Fruit fly (Drosophila melanogaster) whole organism, embryonic: ENCODE data around the gene CG17707.

Experiments used
- Ada2b ChIP-seq: fragments of 200-800 bp; sonication (Bioruptor generic); IDR thresholded peaks from 2 replicates; pipeline ENCODE4 v1.3.6; 2022; ENCODE audit warnings: missing biosample characterization, missing genetic modification characterization
- Awh ChIP-seq: fragments of 200-800 bp; sonication (Bioruptor generic); IDR thresholded peaks from 2 replicates; pipeline ENCODE4, ENCODE4 v1.3.6; 2022; ENCODE audit warnings: missing biosample characterization, missing genetic modification characterization
- B-H2 ChIP-seq: fragments of 200-800 bp; sonication (Bioruptor generic); optimal IDR thresholded peaks from 2 replicates; lab custom pipeline; 2018; ENCODE audit warnings: missing biosample characterization, mild to moderate bottlenecking, missing genetic modification characterization
- BEAF-32 ChIP-seq: fragments of 200-800 bp; sonication (Bioruptor generic); optimal IDR thresholded peaks from 3 replicates; lab custom pipeline; 2017; ENCODE audit warnings: missing biosample characterization, missing genetic modification characterization, mild to moderate bottlenecking, moderate library complexity, missing genetic modification reagents
- Blimp-1 ChIP-seq: fragments of 200-800 bp; sonication (Bioruptor generic); optimal IDR thresholded peaks from 3 replicates; lab custom pipeline; 2018; ENCODE audit warnings: missing biosample characterization, missing genetic modification characterization, mild to moderate bottlenecking, moderate library complexity, missing genetic modification reagents
- CG10274 ChIP-seq: fragments of 200-800 bp; sonication (Bioruptor generic); optimal IDR thresholded peaks from 3 replicates; lab custom pipeline; 2017; ENCODE audit warnings: missing biosample characterization, mild to moderate bottlenecking, missing genetic modification characterization
- CG10543 ChIP-seq: fragments of 200-800 bp; sonication (Bioruptor generic); optimal IDR thresholded peaks from 3 replicates; lab custom pipeline; 2017; ENCODE audit warnings: missing biosample characterization, mild to moderate bottlenecking, missing genetic modification characterization, moderate library complexity
- CG11085 ChIP-seq: fragments of 200-800 bp; sonication (Bioruptor generic); IDR thresholded peaks from 2 replicates; pipeline ENCODE4 v1.3.6; 2022; ENCODE audit warnings: missing biosample characterization, missing genetic modification characterization
- CG12155 ChIP-seq: fragments of 200-800 bp; sonication (Bioruptor generic); optimal IDR thresholded peaks from 3 replicates; lab custom pipeline; 2016; ENCODE audit warnings: missing biosample characterization, missing genetic modification characterization
- CG12391 ChIP-seq: fragments of 200-800 bp; sonication (Bioruptor generic); optimal IDR thresholded peaks from 3 replicates; lab custom pipeline; 2018; ENCODE audit warnings: missing biosample characterization, mild to moderate bottlenecking, missing genetic modification characterization, moderate library complexity
- CG12744 ChIP-seq: fragments of 200-800 bp; sonication (Bioruptor generic); optimal IDR thresholded peaks from 2 replicates; lab custom pipeline; 2016; ENCODE audit warnings: missing biosample characterization, missing genetic modification characterization
- CG13775 ChIP-seq: fragments of 200-800 bp; sonication (Bioruptor generic); optimal IDR thresholded peaks from 3 replicates; lab custom pipeline; 2017; ENCODE audit warnings: missing biosample characterization, mild to moderate bottlenecking, missing genetic modification characterization
- CG15514 ChIP-seq: fragments of 200-800 bp; sonication (Bioruptor generic); optimal IDR thresholded peaks from 3 replicates; lab custom pipeline; 2017; ENCODE audit warnings: missing biosample characterization, missing genetic modification characterization, mild to moderate bottlenecking, moderate library complexity, missing genetic modification reagents
- CG18011 ChIP-seq: fragments of 200-800 bp; sonication (Bioruptor generic); optimal IDR thresholded peaks from 2 replicates; lab custom pipeline; 2017; ENCODE audit warnings: missing biosample characterization, missing genetic modification characterization, mild to moderate bottlenecking, moderate library complexity, missing genotype
- CG18764 ChIP-seq: fragments of 200-800 bp; sonication (Bioruptor generic); optimal IDR thresholded peaks from 3 replicates; lab custom pipeline; 2016; ENCODE audit warnings: missing biosample characterization, missing genetic modification characterization
- CG2116 ChIP-seq: fragments of 200-800 bp; sonication (Bioruptor generic); optimal IDR thresholded peaks from 3 replicates; lab custom pipeline; 2018; ENCODE audit warnings: missing biosample characterization, mild to moderate bottlenecking, missing genetic modification characterization
- CG3163 ChIP-seq: fragments of 200-800 bp; sonication (Bioruptor generic); optimal IDR thresholded peaks from 3 replicates; lab custom pipeline; 2016; ENCODE audit warnings: missing biosample characterization, missing genetic modification characterization
- CG4424 ChIP-seq: fragments of 200-800 bp; sonication (Bioruptor generic); optimal IDR thresholded peaks from 3 replicates; lab custom pipeline; 2016; ENCODE audit warnings: missing biosample characterization, missing genetic modification characterization
- CG6254 ChIP-seq: fragments of 200-800 bp; sonication (Bioruptor generic); optimal IDR thresholded peaks from 3 replicates; lab custom pipeline; 2017; ENCODE audit warnings: mild to moderate bottlenecking, missing biosample characterization, missing genetic modification reagents, missing genetic modification characterization
- CG7357 ChIP-seq: fragments of 200-800 bp; sonication (Bioruptor generic); IDR thresholded peaks from 3 replicates; pipeline ENCODE4 v1.3.6; 2022; ENCODE audit warnings: missing biosample characterization, missing genetic modification characterization
- CG7786 ChIP-seq: fragments of 200-800 bp; sonication (Bioruptor generic); optimal IDR thresholded peaks from 2 replicates; lab custom pipeline; 2016; ENCODE audit warnings: missing biosample characterization, missing genetic modification characterization
- CG7963 ChIP-seq: fragments of 200-800 bp; sonication (Bioruptor generic); IDR thresholded peaks from 3 replicates; pipeline ENCODE4 v1.3.6; 2022; ENCODE audit warnings: missing biosample characterization, missing genetic modification characterization; ENCODE audit not compliant: partially characterized antibody
- CG8290 ChIP-seq, 3 experiments: fragments of 200-800 bp; sonication (Bioruptor generic); optimal IDR thresholded peaks; 2 replicates each; lab custom pipeline; 2016 to 2019; ENCODE audit warnings: missing biosample characterization in 3 of 3, missing genetic modification characterization in 3 of 3, mild to moderate bottlenecking in 2 of 3, moderate library complexity in 1 of 3
- CG8359 ChIP-seq: fragments of 200-800 bp; sonication (Bioruptor generic); optimal IDR thresholded peaks from 2 replicates; lab custom pipeline; 2017; ENCODE audit warnings: missing biosample characterization, mild to moderate bottlenecking, missing genetic modification characterization, borderline replicate concordance
- CG9932 ChIP-seq: fragments of 200-800 bp; sonication (Bioruptor generic); IDR thresholded peaks from 2 replicates; pipeline ENCODE4 v1.3.6; 2022; ENCODE audit warnings: missing biosample characterization, missing genetic modification characterization
- Dref ChIP-seq: fragments of 200-800 bp; sonication (Bioruptor generic); IDR thresholded peaks from 2 replicates; pipeline ENCODE4 v1.3.6; 2022; ENCODE audit warnings: missing biosample characterization, missing genetic modification characterization
- ERR ChIP-seq: fragments of 200-800 bp; sonication (Bioruptor generic); optimal IDR thresholded peaks from 2 replicates; lab custom pipeline; 2016; ENCODE audit warnings: missing biosample characterization, missing genetic modification characterization
- Fer2 ChIP-seq: fragments of 200-800 bp; sonication (Bioruptor generic); optimal IDR thresholded peaks from 2 replicates; lab custom pipeline; 2018; ENCODE audit warnings: missing biosample characterization, mild to moderate bottlenecking, missing genetic modification characterization, moderate library complexity
- HLHmδ ChIP-seq: fragments of 200-800 bp; sonication (Bioruptor generic); optimal IDR thresholded peaks from 2 replicates; lab custom pipeline; 2018; ENCODE audit warnings: missing biosample characterization, mild to moderate bottlenecking, missing genetic modification characterization, moderate library complexity
- Lhr ChIP-seq: fragments of 200-800 bp; sonication (Bioruptor generic); optimal IDR thresholded peaks from 3 replicates; lab custom pipeline; 2017; ENCODE audit warnings: mild to moderate bottlenecking, missing biosample characterization, missing genetic modification reagents, missing genetic modification characterization
- Myb ChIP-seq: fragments of 200-800 bp; sonication (Bioruptor generic); optimal IDR thresholded peaks from 2 replicates; lab custom pipeline; 2016; ENCODE audit warnings: missing biosample characterization, missing genetic modification characterization
- Pdp1 ChIP-seq, 2 experiments: fragments of 200-800 bp; sonication (Bioruptor generic); optimal IDR thresholded peaks; 3 replicates each; lab custom pipeline; 2016; ENCODE audit warnings: missing biosample characterization in 2 of 2, missing genetic modification characterization in 2 of 2, mild to moderate bottlenecking in 1 of 2, moderate library complexity in 1 of 2
- Six4 ChIP-seq: fragments of 200-800 bp; sonication (Bioruptor generic); optimal IDR thresholded peaks from 2 replicates; lab custom pipeline; 2016; ENCODE audit warnings: missing biosample characterization, missing genetic modification characterization
- aop ChIP-seq: fragments of 200-800 bp; sonication (Bioruptor generic); IDR thresholded peaks from 2 replicates; pipeline ENCODE4 v1.3.6; 2022; ENCODE audit warnings: missing biosample characterization, missing genetic modification characterization
- exex ChIP-seq: fragments of 200-800 bp; sonication (Bioruptor generic); optimal IDR thresholded peaks from 4 replicates; lab custom pipeline; 2018; ENCODE audit warnings: missing biosample characterization, mild to moderate bottlenecking, missing genetic modification characterization, moderate library complexity
- ftz-f1 ChIP-seq: fragments of 200-800 bp; sonication (Bioruptor generic); optimal IDR thresholded peaks from 2 replicates; lab custom pipeline; 2016; ENCODE audit warnings: missing biosample characterization, missing genetic modification characterization
- gfzf ChIP-seq: fragments of 200-800 bp; sonication (Bioruptor generic); optimal IDR thresholded peaks from 2 replicates; lab custom pipeline; 2016; ENCODE audit warnings: missing biosample characterization, mild to moderate bottlenecking, missing genetic modification characterization, moderate library complexity
- hb ChIP-seq: fragments of 200-800 bp; sonication (Bioruptor generic); IDR thresholded peaks from 3 replicates; pipeline ENCODE4 v1.3.6; 2022; ENCODE audit warnings: missing biosample characterization, missing genetic modification characterization; ENCODE audit not compliant: partially characterized antibody
- maf-S ChIP-seq: fragments of 200-800 bp; sonication (Bioruptor generic); optimal IDR thresholded peaks from 2 replicates; lab custom pipeline; 2016; ENCODE audit warnings: missing biosample characterization, missing genetic modification characterization
- pb ChIP-seq: fragments of 200-800 bp; sonication (Bioruptor generic); optimal IDR thresholded peaks from 3 replicates; lab custom pipeline; 2016; ENCODE audit warnings: missing biosample characterization, missing genetic modification characterization
- pum ChIP-seq: fragments of 200-800 bp; sonication (Bioruptor generic); optimal IDR thresholded peaks from 2 replicates; lab custom pipeline; 2016; ENCODE audit warnings: missing biosample characterization, missing genetic modification characterization
- rib ChIP-seq: fragments of 200-800 bp; sonication (Bioruptor generic); IDR thresholded peaks from 2 replicates; pipeline ENCODE4 v1.3.6; 2022; ENCODE audit warnings: missing biosample characterization, missing genetic modification characterization
- row ChIP-seq: fragments of 200-800 bp; sonication (Bioruptor generic); IDR thresholded peaks from 3 replicates; pipeline ENCODE4 v1.3.6; 2022; ENCODE audit warnings: missing biosample characterization, missing genetic modification characterization
- seq ChIP-seq: fragments of 200-800 bp; sonication (Bioruptor generic); IDR thresholded peaks from 2 replicates; pipeline ENCODE4 v1.3.6; 2022; ENCODE audit warnings: missing biosample characterization, missing genetic modification characterization
- slou ChIP-seq: fragments of 200-800 bp; sonication (Bioruptor generic); optimal IDR thresholded peaks from 3 replicates; lab custom pipeline; 2016; ENCODE audit warnings: missing biosample characterization, missing genetic modification characterization
- slp2 ChIP-seq: fragments of 200-800 bp; sonication (Bioruptor generic); optimal IDR thresholded peaks from 2 replicates; lab custom pipeline; 2016; ENCODE audit warnings: missing biosample characterization, missing genetic modification characterization
- stwl ChIP-seq: fragments of 200-800 bp; sonication (Bioruptor generic); optimal IDR thresholded peaks from 3 replicates; lab custom pipeline; 2018; ENCODE audit warnings: missing biosample characterization, mild to moderate bottlenecking, missing genetic modification characterization, moderate library complexity
- tx ChIP-seq: fragments of 200-800 bp; sonication (Bioruptor generic); optimal IDR thresholded peaks from 2 replicates; lab custom pipeline; 2016; ENCODE audit warnings: missing biosample characterization, missing genetic modification characterization
- z ChIP-seq: fragments of 200-800 bp; sonication (Bioruptor generic); IDR thresholded peaks from 3 replicates; pipeline ENCODE4 v1.3.6; 2022; ENCODE audit warnings: missing biosample characterization, missing genetic modification characterization

The CG17707 gene

DNA sequence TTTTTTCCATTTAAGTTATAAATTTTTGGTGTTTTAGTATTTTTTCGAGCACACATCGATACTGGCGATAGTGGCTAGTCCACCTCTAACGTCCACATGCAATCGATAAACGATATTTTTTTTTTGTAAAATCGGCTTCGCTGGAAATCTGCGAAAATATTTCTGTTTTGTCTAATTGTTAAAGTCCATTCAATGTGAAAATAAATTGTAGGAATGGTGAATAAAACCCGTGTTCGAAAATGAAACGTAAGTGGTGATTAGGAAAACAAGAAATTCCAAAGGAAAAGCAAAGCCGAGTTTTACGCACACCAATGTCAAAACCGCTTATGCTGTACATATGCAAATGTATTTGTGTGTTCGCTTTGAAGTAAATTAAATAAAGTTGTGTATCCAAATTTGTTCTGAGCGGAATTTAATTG lies 20.9 kb downstream of the CG17707 start, which contains the start of gene RhoGAP1A (continued):
- TF ChIP-seq CG7963 (GFP tag; lab: Robert Waterston, UW) (peak; percentile 49; the same call in 1 of the 3 replicates), CG10543 (GFP tag; lab: Kevin White, UChicago) (no peak), CG2116 (GFP tag; lab: Kevin White, UChicago) (peak; percentile 64), rib (GFP tag; lab: Robert Waterston, UW) (no peak), Awh (GFP tag; lab: Robert Waterston, UW) (no peak), CG18764 (no peak), Six4 (no peak), CG4424 (GFP tag; lab: Kevin White, UChicago) (peak; percentile 2), CG18011 (GFP tag; lab: Kevin White, UChicago) (no peak), B-H2 (GFP tag; lab: Kevin White, UChicago) (no peak), CG7357 (GFP tag; lab: Robert Waterston, UW) (no peak), HLHmδ (GFP tag; lab: Kevin White, UChicago) (no peak), hb (GFP tag; lab: Robert Waterston, UW) (peak; percentile 65), CG7786 (no peak), pum (GFP tag; lab: Kevin White, UChicago) (no peak), CG12391 (peak; percentile 13), CG6254 (GFP tag; lab: Kevin White, UChicago) (no peak), CG3163 (GFP tag; lab: Kevin White, UChicago) (no peak), row (GFP tag; lab: Robert Waterston, UW) (peak; percentile 65), CG11085 (GFP tag; lab: Robert Waterston, UW) (no peak), CG12744 (GFP tag; lab: Kevin White, UChicago) (no peak), CG9932 (GFP tag; lab: Robert Waterston, UW) (no peak), aop (GFP tag; lab: Robert Waterston, UW) (no peak), slou (GFP tag; lab: Kevin White, UChicago) (no peak), Blimp-1 (no peak), seq (GFP tag; lab: Robert Waterston, UW) (no peak), z (GFP tag; lab: Robert Waterston, UW) (no peak), tx (GFP tag; lab: Kevin White, UChicago) (no peak), Dref (GFP tag; lab: Robert Waterston, UW) (peak; percentile 81)

DNA sequence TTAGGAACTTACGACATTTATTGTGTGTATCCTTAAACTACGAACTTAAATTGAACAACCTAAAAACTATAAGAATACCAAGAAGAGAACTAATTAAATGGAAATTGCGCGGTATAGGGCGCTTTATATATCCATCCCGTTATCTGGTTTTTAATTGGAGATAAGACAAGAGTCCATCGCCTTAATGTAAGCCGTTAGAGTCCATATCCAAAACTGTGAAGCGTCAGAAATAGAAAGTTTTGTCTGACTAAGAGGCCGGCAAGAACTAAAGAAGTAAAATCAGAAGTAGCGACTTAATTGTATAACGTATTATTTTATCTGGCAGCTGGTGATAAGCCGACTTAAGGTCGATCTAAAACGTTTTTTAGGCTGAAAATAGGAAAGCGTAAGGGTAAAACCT lies 21.6 kb downstream of the CG17707 start, which contains the start of gene CG17636:
TSS of gene CG17636 (minus strand) at position 101 of the 400 bp plus-strand sequence.
- TF ChIP-seq Pdp1 (GFP tag; optimal IDR thresholded peaks at IDR 0.05; lab: Kevin White, UChicago) (peak in 1 of 2 experiments; percentile 22), exex (peak; percentile 37), maf-S (no peak)

DNA sequence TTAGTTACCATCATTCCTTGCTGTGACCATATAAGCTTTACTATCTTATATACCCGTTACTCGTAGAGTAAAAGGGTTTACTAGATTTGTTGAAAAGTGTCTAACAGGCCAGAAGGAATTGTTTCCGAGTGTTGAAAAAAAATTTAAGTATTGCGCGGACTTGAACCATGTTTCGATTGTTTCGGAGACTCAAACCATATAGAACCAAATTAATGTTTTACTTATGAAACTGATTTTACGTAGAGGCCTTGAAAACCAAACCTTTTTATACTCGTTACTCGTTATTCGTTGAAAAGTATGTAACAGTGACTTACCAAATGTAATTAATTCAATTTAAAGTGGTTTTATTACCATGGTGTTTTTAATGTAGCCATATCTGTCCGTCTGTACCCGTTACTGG lies 24.4 kb downstream of the CG17707 start:
- TF ChIP-seq CG10274 (no peak), pb (no peak), CG13775 (no peak), CG12155 (GFP tag; lab: Kevin White, UChicago) (peak; percentile 100), CG8359 (GFP tag; lab: Kevin White, UChicago) (no peak), Ada2b (no peak), Lhr (peak; percentile 45), stwl (tag; lab: Kevin White, UChicago) (peak; percentile 33), BEAF-32 (GFP tag; lab: Kevin White, UChicago) (peak; percentile 39), row (GFP tag; lab: Robert Waterston, UW) (no peak), ERR (no peak), ftz-f1 (GFP tag; lab: Kevin White, UChicago) (peak; percentile 61), gfzf (GFP tag; lab: Kevin White, UChicago) (peak; percentile 26), Dref (GFP tag; lab: Robert Waterston, UW) (no peak), slp2 (GFP tag; lab: Kevin White, UChicago) (no peak), CG15514 (peak; percentile 34), Fer2 (tag; lab: Kevin White, UChicago) (no peak), Myb (GFP tag; lab: Kevin White, UChicago) (peak; percentile 55), CG8290 (GFP tag; optimal IDR thresholded peaks at IDR 0.05; lab: Kevin White, UChicago) (peak; percentile 3), CG8290 (tag; optimal IDR thresholded peaks at IDR 0.05; lab: Kevin White, UChicago) (peak in 1 of 2 experiments; percentile 48)
